Fruit fly (Drosophila melanogaster) whole organism, pupa: ENCODE measurements around the gene HHEX.
A peak's percentile ranks its signal among the peaks of the same experiment; 100 is the strongest.

Experiments
- CG10348 ChIP-seq: fragments of 200-800 bp; sonication (Bioruptor generic); IDR thresholded peaks from 2 replicates; pipeline ENCODE4 v1.3.6; 2022; ENCODE audit warnings: missing biosample characterization, missing genetic modification characterization
- CG12605 ChIP-seq: fragments of 200-800 bp; sonication (Bioruptor generic); IDR thresholded peaks from 2 replicates; pipeline ENCODE4 v1.3.6; 2022; ENCODE audit warnings: missing biosample characterization, missing genetic modification characterization
- CG13204 ChIP-seq: fragments of 200-800 bp; sonication (Bioruptor generic); optimal IDR thresholded peaks from 2 replicates; lab custom pipeline; 2018; ENCODE audit warnings: missing biosample characterization, mild to moderate bottlenecking, missing genetic modification characterization, moderate library complexity
- CG14655 ChIP-seq: fragments of 200-800 bp; sonication (Bioruptor generic); optimal IDR thresholded peaks from 3 replicates; lab custom pipeline; 2017; ENCODE audit warnings: mild to moderate bottlenecking, missing biosample characterization, missing genetic modification reagents, missing genetic modification characterization
- CG15710 ChIP-seq: fragments of 200-800 bp; sonication (Bioruptor generic); optimal IDR thresholded peaks from 2 replicates; lab custom pipeline; 2018; ENCODE audit warnings: missing biosample characterization, mild to moderate bottlenecking, missing genetic modification characterization, moderate library complexity
- CG17806 ChIP-seq: fragments of 200-800 bp; sonication (Bioruptor generic); optimal IDR thresholded peaks from 2 replicates; lab custom pipeline; 2018; ENCODE audit warnings: missing biosample characterization, mild to moderate bottlenecking, missing genetic modification characterization, moderate library complexity
- CG32121 ChIP-seq: fragments of 200-800 bp; sonication (Bioruptor generic); IDR thresholded peaks from 2 replicates; pipeline ENCODE4 v1.3.6; 2022; ENCODE audit warnings: missing biosample characterization, missing genetic modification characterization
- CG34367 ChIP-seq: fragments of 200-800 bp; sonication (Bioruptor generic); optimal IDR thresholded peaks from 2 replicates; lab custom pipeline; 2018; ENCODE audit warnings: missing biosample characterization, mild to moderate bottlenecking, missing genetic modification characterization
- CG4496 ChIP-seq: fragments of 200-800 bp; sonication (Bioruptor generic); IDR thresholded peaks from 3 replicates; pipeline ENCODE4 v1.3.6; 2022; ENCODE audit warnings: missing biosample characterization, missing genetic modification characterization
- CG8159 ChIP-seq: fragments of 200-800 bp; sonication (Bioruptor generic); optimal IDR thresholded peaks from 3 replicates; lab custom pipeline; 2018; ENCODE audit warnings: missing biosample characterization, mild to moderate bottlenecking, missing genetic modification characterization, moderate library complexity
- CG8301 ChIP-seq: fragments of 200-800 bp; sonication (Bioruptor generic); optimal IDR thresholded peaks from 2 replicates; lab custom pipeline; 2018; ENCODE audit warnings: missing biosample characterization, mild to moderate bottlenecking, missing genetic modification characterization
- CG9948 ChIP-seq: fragments of 200-800 bp; sonication (Bioruptor generic); optimal IDR thresholded peaks from 2 replicates; lab custom pipeline; 2018; ENCODE audit warnings: missing biosample characterization, mild to moderate bottlenecking, missing genetic modification characterization, moderate library complexity
- D1 ChIP-seq: fragments of 200-800 bp; sonication (Bioruptor generic); optimal IDR thresholded peaks from 2 replicates; lab custom pipeline; 2018; ENCODE audit warnings: missing biosample characterization, mild to moderate bottlenecking, missing genetic modification characterization, moderate library complexity
- EcR ChIP-seq: fragments of 200-800 bp; sonication (Bioruptor generic); optimal IDR thresholded peaks from 3 replicates; lab custom pipeline; 2019; ENCODE audit warnings: missing biosample characterization, missing genetic modification characterization, mild to moderate bottlenecking, moderate library complexity, missing genetic modification reagents
- Ets98B ChIP-seq: fragments of 200-800 bp; sonication (Bioruptor generic); IDR thresholded peaks from 2 replicates; pipeline ENCODE4 v1.3.6; 2022; ENCODE audit warnings: missing biosample characterization, missing genetic modification characterization
- Pif1A ChIP-seq: fragments of 200-800 bp; sonication (Bioruptor generic); optimal IDR thresholded peaks from 3 replicates; lab custom pipeline; 2016; ENCODE audit warnings: missing biosample characterization, missing genetic modification characterization
- Pif1B ChIP-seq: fragments of 200-800 bp; sonication (Bioruptor generic); optimal IDR thresholded peaks from 3 replicates; lab custom pipeline; 2016; ENCODE audit warnings: missing biosample characterization, missing genetic modification characterization
- Snoo ChIP-seq: fragments of 200-800 bp; sonication (Bioruptor generic); optimal IDR thresholded peaks from 3 replicates; lab custom pipeline; 2017; ENCODE audit warnings: missing biosample characterization, mild to moderate bottlenecking, missing genetic modification characterization, inconsistent platforms
- fd96Ca ChIP-seq: fragments of 200-800 bp; sonication (Bioruptor generic); IDR thresholded peaks from 3 replicates; pipeline ENCODE4 v1.3.6; 2022; ENCODE audit warnings: missing biosample characterization, missing genetic modification characterization
- gl ChIP-seq: fragments of 200-800 bp; sonication (Bioruptor generic); optimal IDR thresholded peaks from 2 replicates; lab custom pipeline; 2018; ENCODE audit warnings: missing biosample characterization, mild to moderate bottlenecking, missing genetic modification characterization
- rn ChIP-seq: fragments of 200-800 bp; sonication (Bioruptor generic); IDR thresholded peaks from 2 replicates; pipeline ENCODE4 v1.3.6; 2022; ENCODE audit warnings: missing biosample characterization, missing genetic modification characterization

The HHEX gene

dm6 chr3R:21118784-21119183 is 38.1 kb upstream of the HHEX start, which contains the start of gene Bdbt:
Gene Bdbt (minus strand): TSS chr3R:21118856.
- TF ChIP-seq CG4496 (GFP tag; lab: Robert Waterston, UW) (0 out of 3 replicates have a peak, but pooled peaks have one; percentile 47), CG32121 (no peak), CG9948 (tag; lab: Kevin White, UChicago) (peak; percentile 20), CG17806 (peak; percentile 45), Snoo (tag; lab: Kevin White, UChicago) (peak; percentile 5), CG12605 (GFP tag; lab: Robert Waterston, UW) (no peak; the same call in 1 of the 2 replicates), CG8301 (tag; lab: Kevin White, UChicago) (peak; percentile 43), CG15710 (tag; lab: Kevin White, UChicago) (peak; percentile 9), Ets98B (GFP tag; lab: Robert Waterston, UW) (peak; percentile 44)

- no peak for TF ChIP-seq CG9948 (tag; lab: Kevin White, UChicago)
- no peak for TF ChIP-seq EcR (GFP tag; lab: Kevin White, UChicago)
- TF ChIP-seq D1: no peak
- no peak for TF ChIP-seq fd96Ca
- no peak for TF ChIP-seq CG32121
- TF ChIP-seq Snoo (tag; lab: Kevin White, UChicago): no peak
- TF ChIP-seq CG15710 (tag; lab: Kevin White, UChicago): no peak
- TF ChIP-seq CG12605 (GFP tag; lab: Robert Waterston, UW): no peak
Measured at dm6 chr3R:21116057-21116456, 35.3 kb upstream of the HHEX start, which contains the start of gene ppan. Gene ppan (plus strand): TSS chr3R:21116254.

dm6 chr3R:21112742-21113465 is 32.2 kb upstream of the HHEX start:
- TF ChIP-seq Snoo (tag; lab: Kevin White, UChicago) (peak; percentile 56), CG10348 (GFP tag; lab: Robert Waterston, UW) (0 out of 2 replicates have a peak, but pooled peaks have one; percentile 10), gl (tag; lab: Kevin White, UChicago) (peak; percentile 8), D1 (no peak), CG8301 (tag; lab: Kevin White, UChicago) (peak; percentile 85), CG34367 (tag; lab: Kevin White, UChicago) (no peak), EcR (GFP tag; lab: Kevin White, UChicago) (no peak), CG13204 (GFP tag; lab: Kevin White, UChicago) (no peak), CG17806 (peak; percentile 77), CG32121 (peak; percentile 86), Pif1A (GFP tag; lab: Kevin White, UChicago) (no peak), Pif1B (GFP tag; lab: Kevin White, UChicago) (peak; percentile 78), fd96Ca (peak; percentile 88), CG8159 (tag; lab: Kevin White, UChicago) (peak; percentile 61), rn (peak; percentile 38; the same call in 1 of the 2 replicates), CG15710 (tag; lab: Kevin White, UChicago) (peak; percentile 49), CG9948 (tag; lab: Kevin White, UChicago) (peak; percentile 62), CG4496 (GFP tag; lab: Robert Waterston, UW) (peak; percentile 92), CG14655 (GFP tag; lab: Kevin White, UChicago) (no peak), CG12605 (GFP tag; lab: Robert Waterston, UW) (peak; percentile 90), Ets98B (GFP tag; lab: Robert Waterston, UW) (peak; percentile 91)

dm6 chr3R:21111964-21112740 is 31.4 kb upstream of the HHEX start:
- TF ChIP-seq CG15710 (tag; lab: Kevin White, UChicago) (no peak), gl (tag; lab: Kevin White, UChicago) (no peak), CG8301 (tag; lab: Kevin White, UChicago) (peak; percentile 55), fd96Ca (0 out of 3 replicates have a peak, but pooled peaks have one; percentile 57), Pif1B (GFP tag; lab: Kevin White, UChicago) (no peak), EcR (GFP tag; lab: Kevin White, UChicago) (peak; percentile 89), D1 (no peak), CG13204 (GFP tag; lab: Kevin White, UChicago) (no peak), Snoo (tag; lab: Kevin White, UChicago) (no peak), Ets98B (GFP tag; lab: Robert Waterston, UW) (peak; percentile 44), CG9948 (tag; lab: Kevin White, UChicago) (peak; percentile 18), Pif1A (GFP tag; lab: Kevin White, UChicago) (no peak), CG14655 (GFP tag; lab: Kevin White, UChicago) (no peak), CG8159 (tag; lab: Kevin White, UChicago) (peak; percentile 3), CG32121 (0 out of 2 replicates have a peak, but pooled peaks have one; percentile 10), CG10348 (GFP tag; lab: Robert Waterston, UW) (no peak), CG12605 (GFP tag; lab: Robert Waterston, UW) (no peak), rn (no peak), CG4496 (GFP tag; lab: Robert Waterston, UW) (0 out of 3 replicates have a peak, but pooled peaks have one; percentile 6), CG17806 (peak; percentile 16), CG34367 (tag; lab: Kevin White, UChicago) (no peak)

- no peak for TF ChIP-seq fd96Ca
- peak; percentile 12 for TF ChIP-seq CG34367 (tag; lab: Kevin White, UChicago)
- peak; percentile 43 for TF ChIP-seq CG15710 (tag; lab: Kevin White, UChicago)
- TF ChIP-seq CG8159 (tag; lab: Kevin White, UChicago): peak; percentile 39
Measured at dm6 chr3R:21111046-21111480, 30.3 kb upstream of the HHEX start, which contains the start of gene Rab11. Gene Rab11 (plus strand): TSS chr3R:21111408.
